Fruit fly (Drosophila melanogaster) S2 (cell line): ENCODE results near the gene RpS28-like.

Experiments used
- CG8478 ChIP-seq: fragments of >200 bp; optimal IDR thresholded peaks from 2 replicates; lab custom pipeline; 2018
- CTCF ChIP-seq, 2 experiments: fragments of >200 bp; optimal IDR thresholded peaks; 2 replicates each; lab custom pipeline; 2018

- TF ChIP-seq CTCF (optimal IDR thresholded peaks at IDR 0.05; lab: Kevin White, UChicago) (no peak), CG8478 (lab: Kevin White, UChicago) (no peak)
Measured at dm6 chr2L:9438227-9438626, 1.6 kb downstream of the RpS28-like start.
